Worm (Caenorhabditis elegans): ENCODE measurements around the gene phat-5.

phat-5 gene

DNA sequence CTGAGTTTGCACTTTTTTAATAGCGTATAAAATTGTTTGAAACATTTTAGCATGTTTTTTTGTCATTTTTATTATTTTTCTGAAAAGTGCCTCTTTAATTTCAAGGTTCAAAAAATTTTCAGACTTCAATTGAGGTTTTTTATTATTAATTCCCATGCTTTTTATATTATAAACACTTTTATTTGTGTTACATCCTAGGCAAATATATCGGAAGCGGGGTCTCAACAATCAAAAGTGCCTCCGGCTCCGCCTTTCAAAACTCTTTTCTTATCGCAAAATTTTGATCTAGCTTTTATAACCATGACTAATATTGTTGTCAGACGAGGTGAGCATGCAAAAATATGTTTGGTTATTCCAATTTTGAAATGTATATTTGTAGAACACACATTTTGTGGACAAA is 48.9 kb downstream of the phat-5 start, which contains the start of gene otpl-2:
TSS of gene otpl-2 (plus strand) at position 301 of the 400 bp plus-strand sequence.
- TF ChIP-seq irx-1 (tag; optimal IDR thresholded peaks at IDR 0.05) (no peak), C16A3.4 (tag; optimal IDR thresholded peaks at IDR 0.05) (no peak), nhr-84 (tag; optimal IDR thresholded peaks at IDR 0.05) (no peak), aha-1 (tag; optimal IDR thresholded peaks at IDR 0.05) (no peak), sptf-1 (tag; optimal IDR thresholded peaks at IDR 0.05) (no peak), mef-2 (tag; optimal IDR thresholded peaks at IDR 0.05) (no peak), Y116A8C.19 (tag; optimal IDR thresholded peaks at IDR 0.05; ENCODE audit: borderline replicate concordance) (no peak), mdl-1 (tag; optimal IDR thresholded peaks at IDR 0.05) (no peak), swsn-7 (tag; optimal IDR thresholded peaks at IDR 0.05) (no peak), ztf-11 (tag; optimal IDR thresholded peaks at IDR 0.05) (no peak), tbx-2 (tag; optimal IDR thresholded peaks at IDR 0.05) (no peak), ceh-88 (GFP tag; IDR thresholded peaks at IDR 0.05) (no peak), pag-3 (tag; optimal IDR thresholded peaks at IDR 0.05; ENCODE audit: borderline replicate concordance, insufficient read depth) (no peak), fkh-4 (tag; optimal IDR thresholded peaks at IDR 0.05; ENCODE audit: borderline replicate concordance) (no peak), xbp-1 (tag; optimal IDR thresholded peaks at IDR 0.05) (no peak), C04F5.9 (tag; optimal IDR thresholded peaks at IDR 0.05) (no peak), nhr-19 (GFP tag; conservative IDR thresholded peaks at IDR 0.05) (no peak)
